Worm (Caenorhabditis elegans) whole organism, early embryonic: ENCODE measurements around the gene cest-16.

ENCODE experiments used
- B0310.2 ChIP-seq: sonication (generic microtip); optimal IDR thresholded peaks from 2 replicates; lab custom pipeline; 2016; ENCODE audit warnings: mild to moderate bottlenecking, missing genetic modification characterization, missing compliant biosample characterization
- ama-1 ChIP-seq: fragments of 150-350 bp; optimal IDR thresholded peaks from 2 replicates; lab custom pipeline; 2014
- ceh-13 ChIP-seq: fragments of 200-800 bp; sonication (Bioruptor generic); optimal IDR thresholded peaks from 2 replicates; lab custom pipeline; 2018; ENCODE audit warnings: mild to moderate bottlenecking, missing genetic modification characterization, missing compliant biosample characterization
- ets-7 ChIP-seq: sonication (generic microtip); optimal IDR thresholded peaks from 2 replicates; lab custom pipeline; 2016; ENCODE audit warnings: missing genotype, missing genetic modification characterization, missing compliant biosample characterization
- flt-1 ChIP-seq: fragments of 200-800 bp; sonication (Bioruptor generic); IDR thresholded peaks from 2 replicates; pipeline ENCODE4 v1.3.6; 2022; ENCODE audit warnings: missing genetic modification characterization, missing compliant biosample characterization
- hmg-4 ChIP-seq: fragments of 200-800 bp; sonication (Bioruptor generic); optimal IDR thresholded peaks from 2 replicates; lab custom pipeline; 2018; ENCODE audit warnings: mild to moderate bottlenecking, missing genetic modification characterization, missing compliant biosample characterization

- no peak for TF ChIP-seq ets-7 (tag; lab: Kevin White, UChicago)
- no peak for TF ChIP-seq ama-1 (lab: Kevin White, UChicago)
- no peak for TF ChIP-seq B0310.2
- TF ChIP-seq ceh-13: no peak
- no peak for TF ChIP-seq flt-1 (GFP tag; lab: Robert Waterston, UW)
- no peak for TF ChIP-seq hmg-4 (GFP tag; lab: Kevin White, UChicago)
Measured at ce11 chrX:6256430-6256829, 43.3 kb upstream of the cest-16 start.
